Fruit fly (Drosophila melanogaster) Kc167 (cell line): ENCODE results near the gene CG13137.

Source experiments
- psq ChIP-seq: fragments of >200 bp; optimal IDR thresholded peaks from 2 replicates; lab custom pipeline; 2017; ENCODE audit warnings: missing external identifiers
- ttk ChIP-seq: sonication (Bioruptor generic); optimal IDR thresholded peaks from 2 replicates; lab custom pipeline; 2017; ENCODE audit warnings: missing external identifiers

DNA sequence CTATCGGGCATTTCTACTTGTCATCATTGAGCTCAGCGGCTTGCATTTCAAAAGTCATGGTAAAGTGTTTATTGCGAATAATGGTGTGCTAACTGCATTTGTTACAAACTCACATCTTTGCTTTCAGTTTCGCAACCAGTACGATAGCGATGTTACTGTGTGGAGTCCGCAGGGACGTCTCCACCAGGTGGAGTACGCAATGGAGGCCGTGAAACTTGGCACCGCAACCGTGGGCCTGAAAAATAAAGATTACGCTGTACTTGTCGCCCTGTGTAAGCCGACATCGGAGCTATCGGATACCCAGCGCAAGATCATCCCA, 48.8 kb downstream of the CG13137 start:
- TF ChIP-seq psq (lab: Kevin White, UChicago) (no peak), ttk (lab: Kevin White, UChicago) (no peak)
